Fruit fly (Drosophila melanogaster) whole organism, adult: ENCODE results near the gene CG4691.

Experiments
- CG11617 ChIP-seq: fragments of 200-800 bp; sonication (Bioruptor generic); optimal IDR thresholded peaks from 2 replicates; lab custom pipeline; 2017; ENCODE audit warnings: mild to moderate bottlenecking, missing biosample characterization, missing genetic modification reagents, missing genetic modification characterization
- CG12768 ChIP-seq: fragments of 200-800 bp; sonication (Bioruptor generic); optimal IDR thresholded peaks from 2 replicates; lab custom pipeline; 2017; ENCODE audit warnings: missing biosample characterization, missing genetic modification characterization, mild to moderate bottlenecking, moderate library complexity, missing genetic modification reagents
- CG14711 ChIP-seq: fragments of 200-800 bp; sonication (Bioruptor generic); optimal IDR thresholded peaks from 2 replicates; lab custom pipeline; 2018; ENCODE audit warnings: missing biosample characterization, mild to moderate bottlenecking, missing genetic modification characterization, moderate library complexity
- CG1620 ChIP-seq: fragments of 200-800 bp; sonication (Bioruptor generic); optimal IDR thresholded peaks from 2 replicates; lab custom pipeline; 2016; ENCODE audit warnings: missing biosample characterization, missing genetic modification characterization
- CG33017 ChIP-seq: fragments of 200-800 bp; sonication (Bioruptor generic); optimal IDR thresholded peaks from 2 replicates; lab custom pipeline; 2018; ENCODE audit warnings: missing biosample characterization, mild to moderate bottlenecking, missing genetic modification characterization, moderate library complexity
- CG5204 ChIP-seq: fragments of 200-800 bp; sonication (Bioruptor generic); optimal IDR thresholded peaks from 2 replicates; lab custom pipeline; 2016; ENCODE audit warnings: missing biosample characterization, missing genetic modification characterization
- CG7045 ChIP-seq: fragments of 200-800 bp; sonication (Bioruptor generic); optimal IDR thresholded peaks from 2 replicates; lab custom pipeline; 2017; ENCODE audit warnings: missing biosample characterization, mild to moderate bottlenecking, missing genetic modification characterization
- CG7101 ChIP-seq: fragments of 200-800 bp; sonication (Bioruptor generic); optimal IDR thresholded peaks from 2 replicates; lab custom pipeline; 2018; ENCODE audit warnings: missing biosample characterization, mild to moderate bottlenecking, missing genetic modification characterization, moderate library complexity
- Clk ChIP-seq: fragments of 200-800 bp; sonication (Bioruptor generic); optimal IDR thresholded peaks from 2 replicates; lab custom pipeline; 2017; ENCODE audit warnings: missing biosample characterization, missing genetic modification characterization
- Crg-1 ChIP-seq: fragments of 200-800 bp; sonication (Bioruptor generic); optimal IDR thresholded peaks from 2 replicates; lab custom pipeline; 2016; ENCODE audit warnings: missing biosample characterization, missing genetic modification characterization
- Hr96 ChIP-seq: fragments of 200-800 bp; sonication (Bioruptor generic); optimal IDR thresholded peaks from 2 replicates; lab custom pipeline; 2016; ENCODE audit warnings: missing biosample characterization, missing genetic modification characterization
- Mnt ChIP-seq: fragments of 200-800 bp; sonication (Bioruptor generic); optimal IDR thresholded peaks from 2 replicates; lab custom pipeline; 2016; ENCODE audit warnings: missing biosample characterization, mild to moderate bottlenecking, missing genetic modification characterization
- bab1 ChIP-seq: fragments of 200-800 bp; sonication (Bioruptor generic); optimal IDR thresholded peaks from 3 replicates; lab custom pipeline; 2019; ENCODE audit warnings: missing biosample characterization, mild to moderate bottlenecking, missing genetic modification characterization, moderate library complexity
- cic ChIP-seq: fragments of 200-800 bp; sonication (Bioruptor generic); optimal IDR thresholded peaks from 2 replicates; lab custom pipeline; 2017; ENCODE audit warnings: missing biosample characterization, mild to moderate bottlenecking, missing genetic modification characterization, moderate library complexity
- cnc ChIP-seq, 2 experiments: fragments of >200 bp; optimal IDR thresholded peaks; 2 replicates each; lab custom pipeline; 2017
- kay ChIP-seq: fragments of 200-800 bp; sonication (Bioruptor generic); peaks from one replicate; lab custom pipeline; 2016; ENCODE audit warnings: missing biosample characterization, missing genetic modification characterization, borderline replicate concordance
- ovo ChIP-seq: fragments of 200-800 bp; sonication (Bioruptor generic); optimal IDR thresholded peaks from 2 replicates; lab custom pipeline; 2016; ENCODE audit warnings: missing biosample characterization, missing genetic modification characterization
- pad ChIP-seq: fragments of 200-800 bp; sonication (Bioruptor generic); optimal IDR thresholded peaks from 3 replicates; lab custom pipeline; 2017; ENCODE audit warnings: missing biosample characterization, missing genetic modification characterization, mild to moderate bottlenecking, moderate library complexity, missing genetic modification reagents
- tj ChIP-seq: fragments of 200-800 bp; sonication (Bioruptor generic); optimal IDR thresholded peaks from 3 replicates; lab custom pipeline; 2017; ENCODE audit warnings: missing biosample characterization, mild to moderate bottlenecking, missing genetic modification characterization, moderate library complexity
- toe ChIP-seq: fragments of 200-800 bp; sonication (Bioruptor generic); optimal IDR thresholded peaks from 2 replicates; lab custom pipeline; 2016; ENCODE audit warnings: missing biosample characterization, missing genetic modification characterization

The CG4691 gene

DNA sequence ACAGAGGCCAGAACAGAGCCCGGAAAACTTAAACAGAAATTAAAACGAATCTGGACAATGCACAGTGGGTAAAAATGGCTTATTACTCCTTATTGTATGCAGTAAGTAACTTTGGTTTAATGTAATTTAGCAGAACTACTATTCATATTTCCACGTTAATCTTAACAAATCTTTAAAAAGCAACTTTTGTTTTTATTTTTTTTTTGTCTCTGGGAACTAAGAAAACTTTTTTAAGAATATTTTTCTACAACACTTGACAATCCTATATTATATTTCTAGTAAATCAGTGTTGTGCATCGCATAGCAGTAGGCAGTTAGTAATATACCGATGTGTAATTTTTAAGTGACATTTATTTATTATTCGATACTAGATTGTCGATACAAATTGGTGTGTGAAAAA lies 5.0 kb downstream of the CG4691 start, which contains the start of gene CG4701:
Gene CG4701 (plus strand): TSS at position 301 of the 400 bp plus-strand sequence.
- no peak for TF ChIP-seq CG1620

DNA sequence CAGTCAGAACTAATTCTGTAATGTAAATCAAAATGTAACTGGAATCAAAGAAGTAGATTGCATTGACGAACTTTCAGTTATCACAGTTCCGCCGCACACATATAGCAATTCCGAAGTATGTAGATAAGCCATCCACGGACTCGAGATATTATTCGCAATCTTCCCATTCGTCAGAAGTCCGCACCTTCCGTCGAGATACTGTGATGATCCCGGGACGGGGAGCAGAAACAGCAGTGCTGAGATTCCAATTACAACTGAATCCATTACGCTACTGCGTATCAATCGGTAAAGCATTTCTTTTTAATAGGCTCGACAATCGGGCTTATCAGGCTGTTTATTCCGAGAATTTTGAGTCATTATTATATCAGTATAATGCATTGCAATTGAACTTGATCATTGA lies 14.1 kb downstream of the CG4691 start, which contains the start of gene CG4650:
Gene CG4650 (minus strand): TSS at position 269 of the 400 bp plus-strand sequence.
- no peak for TF ChIP-seq CG7101 (tag; lab: Kevin White, UChicago)
- TF ChIP-seq Hr96 (GFP tag; lab: Kevin White, UChicago): no peak
- no peak for TF ChIP-seq bab1 (GFP tag; lab: Kevin White, UChicago)
- no peak for TF ChIP-seq tj (GFP tag; lab: Kevin White, UChicago)
- TF ChIP-seq CG33017: no peak
- no peak for TF ChIP-seq cnc (optimal IDR thresholded peaks at IDR 0.05; lab: Kevin White, UChicago)
- no peak for TF ChIP-seq ovo (GFP tag; lab: Kevin White, UChicago)
- no peak for TF ChIP-seq CG1620
- TF ChIP-seq Clk (GFP tag; lab: Kevin White, UChicago): no peak
- no peak for TF ChIP-seq CG5204 (GFP tag; lab: Kevin White, UChicago)
- no peak for TF ChIP-seq pad (GFP tag; lab: Kevin White, UChicago)
- no peak for TF ChIP-seq CG11617
- no peak for TF ChIP-seq CG7045 (GFP tag; lab: Kevin White, UChicago)
- TF ChIP-seq Crg-1: no peak
- TF ChIP-seq kay (GFP tag; lab: Kevin White, UChicago): no peak
- TF ChIP-seq cic (GFP tag; lab: Kevin White, UChicago): no peak
- TF ChIP-seq Mnt (GFP tag; lab: Kevin White, UChicago): no peak
- no peak for TF ChIP-seq CG14711 (tag; lab: Kevin White, UChicago)
- TF ChIP-seq toe (GFP tag; lab: Kevin White, UChicago): no peak
- TF ChIP-seq CG12768: no peak

DNA sequence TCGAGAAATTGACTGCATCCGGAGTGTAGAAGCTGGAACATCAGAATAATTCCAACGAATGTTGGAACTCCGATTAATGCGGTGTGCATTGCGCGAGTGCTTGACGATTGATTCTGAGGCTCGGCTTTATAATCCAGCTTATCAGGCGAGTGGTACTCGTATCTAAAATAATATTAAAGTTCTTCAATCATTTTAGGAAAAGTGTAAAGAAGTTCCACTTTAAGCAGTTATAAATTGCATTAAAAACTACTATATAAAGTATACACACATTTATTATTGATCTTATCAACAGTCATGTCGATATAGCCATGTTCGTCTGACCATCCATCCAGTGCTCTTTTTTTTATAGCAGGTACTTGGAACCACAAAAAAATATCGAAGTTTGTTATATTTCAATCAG lies 23.9 kb downstream of the CG4691 start, which contains the start of gene CG18636:
Gene CG18636 (minus strand): TSS at position 101 of the 400 bp plus-strand sequence.
- no peak for TF ChIP-seq kay (GFP tag; lab: Kevin White, UChicago)
- TF ChIP-seq cic (GFP tag; lab: Kevin White, UChicago): no peak
- no peak for TF ChIP-seq cnc (optimal IDR thresholded peaks at IDR 0.05; lab: Kevin White, UChicago)
- TF ChIP-seq CG12768: no peak
- no peak for TF ChIP-seq Crg-1
- no peak for TF ChIP-seq CG11617
- TF ChIP-seq CG1620: no peak
- TF ChIP-seq toe (GFP tag; lab: Kevin White, UChicago): no peak
- TF ChIP-seq pad (GFP tag; lab: Kevin White, UChicago): no peak
- TF ChIP-seq tj (GFP tag; lab: Kevin White, UChicago): no peak

DNA sequence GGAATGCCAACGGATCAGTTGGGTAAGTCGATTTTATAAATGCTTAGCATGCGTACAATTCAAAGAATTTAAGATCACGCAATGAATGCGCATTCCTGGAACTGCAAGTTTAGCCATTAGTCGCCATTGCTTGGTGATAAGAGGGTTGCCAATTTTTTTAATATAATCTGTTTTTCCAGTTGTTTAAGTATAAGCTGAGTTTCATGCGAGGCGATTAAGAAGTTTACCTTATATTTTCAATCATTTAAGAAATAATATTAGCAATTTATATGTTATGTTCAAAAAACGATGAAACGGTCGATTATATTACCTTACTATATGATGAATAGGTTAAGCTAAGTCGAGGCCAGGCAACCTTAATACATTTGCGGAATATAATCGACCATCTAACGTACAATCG lies 36.0 kb downstream of the CG4691 start, which contains the start of gene CG18420:
Gene CG18420 (minus strand): TSS at position 101 of the 400 bp plus-strand sequence.
- no peak for TF ChIP-seq CG7045 (GFP tag; lab: Kevin White, UChicago)
- TF ChIP-seq Crg-1: no peak
- TF ChIP-seq kay (GFP tag; lab: Kevin White, UChicago): no peak
- no peak for TF ChIP-seq pad (GFP tag; lab: Kevin White, UChicago)
- no peak for TF ChIP-seq CG12768
- no peak for TF ChIP-seq Clk (GFP tag; lab: Kevin White, UChicago)
- no peak for TF ChIP-seq Hr96 (GFP tag; lab: Kevin White, UChicago)
- no peak for TF ChIP-seq tj (GFP tag; lab: Kevin White, UChicago)
- no peak for TF ChIP-seq CG11617
- no peak for TF ChIP-seq CG14711 (tag; lab: Kevin White, UChicago)
- no peak for TF ChIP-seq CG33017
- TF ChIP-seq CG1620: no peak

DNA sequence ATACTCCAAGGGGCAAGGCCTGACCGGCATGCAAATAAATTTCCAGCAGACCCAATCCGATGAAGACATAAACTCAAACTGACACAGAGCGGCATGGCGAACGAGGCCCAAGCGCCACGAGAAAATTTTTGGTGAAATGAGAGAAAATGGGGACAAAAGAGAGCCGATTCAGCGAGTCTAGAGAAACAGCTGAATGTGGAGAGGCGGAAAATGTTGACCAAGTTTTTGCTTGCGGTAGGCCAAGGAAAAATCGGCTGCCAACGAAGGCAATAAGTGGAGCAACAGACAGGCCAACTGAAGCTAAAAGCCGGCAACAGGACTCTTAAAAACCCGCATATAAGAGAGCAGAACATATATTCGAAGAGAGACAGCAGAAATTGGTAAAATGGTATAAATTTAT lies 37.0 kb downstream of the CG4691 start:
- TF ChIP-seq ovo (GFP tag; lab: Kevin White, UChicago) (no peak), cic (GFP tag; lab: Kevin White, UChicago) (no peak), CG14711 (tag; lab: Kevin White, UChicago) (no peak), CG33017 (no peak), CG5204 (GFP tag; lab: Kevin White, UChicago) (no peak), kay (GFP tag; lab: Kevin White, UChicago) (no peak), toe (GFP tag; lab: Kevin White, UChicago) (no peak), pad (GFP tag; lab: Kevin White, UChicago) (no peak), bab1 (GFP tag; lab: Kevin White, UChicago) (no peak), tj (GFP tag; lab: Kevin White, UChicago) (no peak), Mnt (GFP tag; lab: Kevin White, UChicago) (no peak)

DNA sequence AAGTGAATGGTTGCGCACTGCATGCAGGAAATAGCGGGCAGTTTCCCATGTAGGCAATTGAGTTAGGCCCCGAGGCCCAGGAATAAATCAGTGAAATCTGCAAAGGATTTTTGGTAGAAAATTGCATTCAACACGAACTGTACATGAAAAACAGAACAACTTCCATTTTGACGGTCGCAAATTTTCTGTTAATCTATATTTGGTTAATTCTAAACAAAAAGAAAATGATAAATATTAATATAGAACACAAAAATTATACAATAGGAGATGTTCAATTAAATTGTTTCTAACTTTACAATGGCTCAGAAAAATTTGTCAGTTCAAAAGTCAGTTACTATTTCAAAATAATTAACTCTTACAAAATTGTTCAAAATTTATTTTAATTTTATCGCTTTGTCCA lies 41.5 kb downstream of the CG4691 start, which contains the start of gene CG33308:
Gene CG33308 (plus strand): TSS at position 301 of the 400 bp plus-strand sequence.
- no peak for TF ChIP-seq cic (GFP tag; lab: Kevin White, UChicago)

DNA sequence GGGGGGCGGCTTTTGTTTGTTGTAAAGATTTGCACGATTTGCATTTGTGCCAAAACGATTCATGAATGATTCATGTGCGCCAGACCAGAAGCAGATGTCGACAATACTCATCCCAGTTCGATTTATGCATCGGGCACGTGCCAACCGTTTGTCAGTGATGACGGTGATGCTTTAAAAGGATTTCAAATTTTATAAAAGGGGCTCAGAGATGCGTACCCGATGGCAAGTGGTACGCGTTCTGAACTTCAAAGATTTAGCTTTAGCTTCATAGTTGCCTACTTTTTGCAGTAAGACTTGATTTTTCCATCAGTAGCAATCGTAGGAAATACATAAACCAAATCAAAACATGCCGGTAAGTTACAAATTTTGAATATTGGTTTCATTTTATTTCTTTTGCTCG lies 49.9 kb downstream of the CG4691 start, which contains the start of gene CG33309:
Gene CG33309 (plus strand): TSS at position 301 of the 400 bp plus-strand sequence.
- TF ChIP-seq ovo (GFP tag; lab: Kevin White, UChicago) (no peak), CG11617 (no peak), Hr96 (GFP tag; lab: Kevin White, UChicago) (no peak), CG14711 (tag; lab: Kevin White, UChicago) (no peak), Crg-1 (no peak), Mnt (GFP tag; lab: Kevin White, UChicago) (no peak), toe (GFP tag; lab: Kevin White, UChicago) (no peak), CG5204 (GFP tag; lab: Kevin White, UChicago) (no peak), CG12768 (no peak)
